Worm (Caenorhabditis elegans) whole organism, L2 larva: ENCODE results near the gene pfas-1.

ENCODE experiments used
- C34F6.9 ChIP-seq: fragments of 150-350 bp; optimal IDR thresholded peaks from 2 replicates; lab custom pipeline; 2014; ENCODE audit warnings: missing biosample characterization, missing genetic modification characterization
- R02D3.7 ChIP-seq: fragments of 150-350 bp; optimal IDR thresholded peaks from 2 replicates; lab custom pipeline; 2014; ENCODE audit warnings: missing biosample characterization, missing genetic modification characterization
- ZK546.5 ChIP-seq: sonication (generic microtip); optimal IDR thresholded peaks from 2 replicates; lab custom pipeline; 2017; ENCODE audit warnings: missing biosample characterization, missing genetic modification characterization
- alr-1 ChIP-seq: fragments of 150-350 bp; optimal IDR thresholded peaks from 2 replicates; lab custom pipeline; 2014; ENCODE audit warnings: missing biosample characterization, missing genetic modification characterization
- aly-2 ChIP-seq: fragments of 150-350 bp; optimal IDR thresholded peaks from 2 replicates; lab custom pipeline; 2014; ENCODE audit warnings: missing biosample characterization, missing genetic modification characterization
- ama-1 ChIP-seq: fragments of 150-350 bp; optimal IDR thresholded peaks from 2 replicates; lab custom pipeline; 2018; ENCODE audit warnings: inconsistent platforms
- blmp-1 ChIP-seq: sonication (generic microtip); optimal IDR thresholded peaks from 2 replicates; lab custom pipeline; 2017; ENCODE audit warnings: missing genetic modification characterization, mild to moderate bottlenecking, missing compliant biosample characterization, antibody characterized with exemption, moderate library complexity; ENCODE audit not compliant: insufficient read depth
- ceh-16 ChIP-seq: fragments of 150-350 bp; optimal IDR thresholded peaks from 2 replicates; lab custom pipeline; 2014; ENCODE audit warnings: missing biosample characterization, missing genetic modification characterization
- crh-2 ChIP-seq: sonication (generic microtip); optimal IDR thresholded peaks from 2 replicates; lab custom pipeline; 2017; ENCODE audit warnings: missing biosample characterization, missing genetic modification characterization
- egl-27 ChIP-seq: sonication (generic microtip); optimal IDR thresholded peaks from 3 replicates; lab custom pipeline; 2017; ENCODE audit warnings: missing biosample characterization, missing genetic modification reagents, missing genetic modification characterization
- elt-3 ChIP-seq: sonication (generic microtip); optimal IDR thresholded peaks from 2 replicates; lab custom pipeline; 2017; ENCODE audit warnings: missing biosample characterization, missing genetic modification characterization
- fos-1 ChIP-seq: fragments of 150-350 bp; optimal IDR thresholded peaks from 2 replicates; lab custom pipeline; 2014; ENCODE audit warnings: missing biosample characterization, missing genetic modification characterization
- gmeb-1 ChIP-seq: fragments of 150-350 bp; optimal IDR thresholded peaks from 2 replicates; lab custom pipeline; 2014; ENCODE audit warnings: missing biosample characterization, missing genetic modification characterization
- lin-11 ChIP-seq: fragments of 150-350 bp; sonication (generic microtip); optimal IDR thresholded peaks from 2 replicates; lab custom pipeline; 2014; ENCODE audit warnings: missing biosample characterization, missing genetic modification characterization, inconsistent platforms, mixed read lengths
- lin-13 ChIP-seq: fragments of 150-350 bp; optimal IDR thresholded peaks from 2 replicates; lab custom pipeline; 2014; ENCODE audit warnings: missing biosample characterization, missing genetic modification reagents, missing genetic modification characterization
- lsy-2 ChIP-seq, 2 experiments: fragments of 150-350 bp in 1 of 2; sonication (generic microtip) in 1 of 2; optimal IDR thresholded peaks; 2 replicates each; lab custom pipeline; 2014 to 2017; ENCODE audit warnings: missing biosample characterization in 2 of 2, missing genetic modification characterization in 2 of 2
- mab-5 ChIP-seq: fragments of 150-350 bp; optimal IDR thresholded peaks from 2 replicates; lab custom pipeline; 2014; ENCODE audit warnings: missing biosample characterization, missing genetic modification characterization
- mbf-1 ChIP-seq: sonication (generic microtip); optimal IDR thresholded peaks from 2 replicates; lab custom pipeline; 2017; ENCODE audit warnings: missing biosample characterization, missing genetic modification characterization
- mdl-1 ChIP-seq, 2 experiments: fragments of 150-350 bp in 1 of 2; sonication (generic microtip) in 1 of 2; optimal IDR thresholded peaks; 2 replicates each; lab custom pipeline; 2017; ENCODE audit warnings: missing biosample characterization in 2 of 2, missing genetic modification characterization in 2 of 2
- nhr-10 ChIP-seq: sonication (generic microtip); optimal IDR thresholded peaks from 2 replicates; lab custom pipeline; 2017; ENCODE audit warnings: missing biosample characterization, missing genetic modification characterization
- nhr-12 ChIP-seq: fragments of 150-350 bp; optimal IDR thresholded peaks from 2 replicates; lab custom pipeline; 2014; ENCODE audit warnings: missing biosample characterization, missing genetic modification characterization
- nhr-129 ChIP-seq: fragments of 150-350 bp; optimal IDR thresholded peaks from 2 replicates; lab custom pipeline; 2014; ENCODE audit warnings: missing biosample characterization, missing genetic modification characterization
- nhr-21 ChIP-seq: fragments of 150-350 bp; optimal IDR thresholded peaks from 2 replicates; lab custom pipeline; 2014; ENCODE audit warnings: missing biosample characterization, missing genetic modification characterization
- nhr-23 ChIP-seq: fragments of 150-350 bp; optimal IDR thresholded peaks from 2 replicates; lab custom pipeline; 2014; ENCODE audit warnings: missing biosample characterization, missing genetic modification reagents, missing genetic modification characterization
- nhr-237 ChIP-seq: fragments of 150-350 bp; optimal IDR thresholded peaks from 2 replicates; lab custom pipeline; 2014; ENCODE audit warnings: missing biosample characterization, missing genetic modification characterization
- nhr-25 ChIP-seq: fragments of 150-350 bp; sonication (generic microtip); optimal IDR thresholded peaks from 3 replicates; lab custom pipeline; 2014; ENCODE audit warnings: missing biosample characterization, missing genetic modification characterization
- nhr-6 ChIP-seq: fragments of 150-350 bp; optimal IDR thresholded peaks from 2 replicates; lab custom pipeline; 2014; ENCODE audit warnings: missing biosample characterization, missing genetic modification characterization
- nhr-77 ChIP-seq: fragments of 150-350 bp; optimal IDR thresholded peaks from 2 replicates; lab custom pipeline; 2014; ENCODE audit warnings: missing biosample characterization, missing genetic modification characterization
- peb-1 ChIP-seq: fragments of 150-350 bp; optimal IDR thresholded peaks from 2 replicates; lab custom pipeline; 2014; ENCODE audit warnings: missing biosample characterization, missing genetic modification characterization
- sem-4 ChIP-seq: fragments of 150-350 bp; optimal IDR thresholded peaks from 2 replicates; lab custom pipeline; 2014; ENCODE audit warnings: missing biosample characterization, missing genetic modification reagents, missing genetic modification characterization
- sma-3 ChIP-seq: sonication (generic microtip); optimal IDR thresholded peaks from 2 replicates; lab custom pipeline; 2016; ENCODE audit warnings: missing genetic modification reagents, missing genetic modification characterization, missing compliant biosample characterization
- sma-9 ChIP-seq, 2 experiments: fragments of 150-350 bp in 1 of 2; sonication (generic microtip) in 1 of 2; optimal IDR thresholded peaks; 2 replicates each; lab custom pipeline; 2014 to 2016; ENCODE audit warnings: missing genetic modification characterization in 2 of 2, mild to moderate bottlenecking in 1 of 2, missing biosample characterization in 1 of 2, missing compliant biosample characterization in 1 of 2, missing genetic modification reagents in 1 of 2, moderate library complexity in 1 of 2
- snpc-4 ChIP-seq: fragments of 150-350 bp; optimal IDR thresholded peaks from 2 replicates; lab custom pipeline; 2014; ENCODE audit warnings: missing biosample characterization, missing genetic modification characterization
- unc-39 ChIP-seq: fragments of 150-350 bp; optimal IDR thresholded peaks from 2 replicates; lab custom pipeline; 2014; ENCODE audit warnings: missing biosample characterization, missing genetic modification characterization
- unc-55 ChIP-seq: fragments of 150-350 bp; sonication (generic microtip); optimal IDR thresholded peaks from 3 replicates; lab custom pipeline; 2014; ENCODE audit warnings: missing biosample characterization, missing genetic modification reagents, missing genetic modification characterization
- unc-62 ChIP-seq: fragments of 150-350 bp; optimal IDR thresholded peaks from 2 replicates; lab custom pipeline; 2014; ENCODE audit warnings: missing biosample characterization, missing genetic modification reagents, missing genetic modification characterization
- zag-1 ChIP-seq: fragments of 150-350 bp; optimal IDR thresholded peaks from 2 replicates; lab custom pipeline; 2014; ENCODE audit warnings: missing biosample characterization, missing genetic modification characterization
- ztf-1 ChIP-seq: fragments of 200-800 bp; sonication (Bioruptor generic); conservative IDR thresholded peaks from 2 replicates; pipeline ENCODE4 v1.3.6; 2022; ENCODE audit warnings: missing genetic modification characterization, missing compliant biosample characterization
- ztf-11 ChIP-seq: sonication (generic microtip); optimal IDR thresholded peaks from 2 replicates; lab custom pipeline; 2017; ENCODE audit warnings: missing biosample characterization, missing genetic modification characterization
- ztf-4 ChIP-seq: fragments of 150-350 bp; optimal IDR thresholded peaks from 2 replicates; lab custom pipeline; 2014; ENCODE audit warnings: missing biosample characterization, missing genetic modification characterization

Gene pfas-1

ce11 chrIII:4665272-4665671 is 22.2 kb upstream of the pfas-1 start, which contains the start of gene T23F11.4:
Gene T23F11.4 (minus strand): TSS chrIII:4665372.
- TF ChIP-seq nhr-6 (tag; lab: Kevin White, UChicago) (no peak), mdl-1 (tag; optimal IDR thresholded peaks at IDR 0.05; lab: Kevin White, UChicago) (no peak), lin-11 (tag; lab: Kevin White, UChicago) (no peak), nhr-25 (no peak), zag-1 (no peak), gmeb-1 (tag; lab: Kevin White, UChicago) (no peak), egl-27 (tag; lab: Kevin White, UChicago) (no peak), ceh-16 (no peak), blmp-1 (tag; lab: Kevin White, UChicago) (no peak), ama-1 (lab: Kevin White, UChicago) (no peak), snpc-4 (tag; lab: Kevin White, UChicago) (no peak), C34F6.9 (tag; lab: Kevin White, UChicago) (no peak), aly-2 (tag; lab: Kevin White, UChicago) (no peak)

ce11 chrIII:4659426-4659825 is 16.3 kb upstream of the pfas-1 start:
- TF ChIP-seq sma-3 (no peak), ztf-11 (no peak), sma-9 (GFP tag; optimal IDR thresholded peaks at IDR 0.05; lab: Kevin White, UChicago) (no peak), sma-9 (tag; optimal IDR thresholded peaks at IDR 0.05; lab: Kevin White, UChicago) (no peak), crh-2 (tag; lab: Kevin White, UChicago) (peak; percentile 36), nhr-10 (tag; lab: Kevin White, UChicago) (no peak), nhr-25 (no peak)

ce11 chrIII:4658384-4658844 is 15.3 kb upstream of the pfas-1 start, which contains the start of gene cdka-1:
Gene cdka-1 (plus strand): TSS chrIII:4658794.
- TF ChIP-seq lsy-2 (tag; optimal IDR thresholded peaks at IDR 0.05; lab: Kevin White, UChicago) (peak in 1 of 2 experiments; percentile 59), zag-1 (peak; percentile 77), ztf-4 (tag; lab: Kevin White, UChicago) (no peak), R02D3.7 (tag; lab: Kevin White, UChicago) (no peak), unc-39 (tag; lab: Kevin White, UChicago) (no peak), sem-4 (tag; lab: Kevin White, UChicago) (peak; percentile 37), fos-1 (tag; lab: Kevin White, UChicago) (no peak), ceh-16 (no peak), mbf-1 (tag; lab: Kevin White, UChicago) (no peak), egl-27 (tag; lab: Kevin White, UChicago) (no peak), unc-55 (GFP tag; lab: Kevin White, UChicago) (peak; percentile 77), nhr-237 (no peak), nhr-25 (no peak), peb-1 (no peak), nhr-129 (tag; lab: Kevin White, UChicago) (no peak), snpc-4 (tag; lab: Kevin White, UChicago) (no peak), crh-2 (tag; lab: Kevin White, UChicago) (peak; percentile 23), alr-1 (tag; lab: Kevin White, UChicago) (no peak), blmp-1 (tag; lab: Kevin White, UChicago) (no peak), sma-3 (no peak), ZK546.5 (no peak), ama-1 (lab: Kevin White, UChicago) (no peak), nhr-10 (tag; lab: Kevin White, UChicago) (no peak), lin-13 (no peak), ztf-11 (no peak), elt-3 (tag; lab: Kevin White, UChicago) (no peak), nhr-21 (no peak), nhr-23 (tag; lab: Kevin White, UChicago) (no peak), gmeb-1 (tag; lab: Kevin White, UChicago) (no peak), mab-5 (tag; lab: Kevin White, UChicago) (no peak), nhr-77 (tag; lab: Kevin White, UChicago) (no peak), ztf-1 (GFP tag; lab: Robert Waterston, UW) (no peak), nhr-12 (tag; lab: Kevin White, UChicago) (no peak), lin-11 (tag; lab: Kevin White, UChicago) (no peak), sma-9 (GFP tag; optimal IDR thresholded peaks at IDR 0.05; lab: Kevin White, UChicago) (peak; percentile 55), sma-9 (tag; optimal IDR thresholded peaks at IDR 0.05; lab: Kevin White, UChicago) (no peak), C34F6.9 (tag; lab: Kevin White, UChicago) (peak; percentile 63), unc-62 (GFP tag; lab: Kevin White, UChicago) (no peak)
